Worm (Caenorhabditis elegans) whole organism, late embryonic: ENCODE measurements around the gene ceh-18.
A peak's percentile ranks its signal among the peaks of the same experiment; 100 is the strongest.

ENCODE experiments used
- C08G9.2 ChIP-seq: sonication (generic microtip); optimal IDR thresholded peaks from 2 replicates; lab custom pipeline; 2016; ENCODE audit warnings: mild to moderate bottlenecking, missing genetic modification characterization, moderate library complexity, missing compliant biosample characterization
- F13H6.1 ChIP-seq: sonication (generic microtip); optimal IDR thresholded peaks from 2 replicates; lab custom pipeline; 2016; ENCODE audit warnings: missing genetic modification characterization, missing compliant biosample characterization
- T23F11.4 ChIP-seq: fragments of 200-800 bp; sonication (Bioruptor generic); optimal IDR thresholded peaks from 2 replicates; lab custom pipeline; 2018; ENCODE audit warnings: mild to moderate bottlenecking, missing genetic modification characterization, missing compliant biosample characterization
- Y22D7AL.16 ChIP-seq: sonication (generic microtip); optimal IDR thresholded peaks from 2 replicates; lab custom pipeline; 2016; ENCODE audit warnings: missing genetic modification characterization, missing compliant biosample characterization
- ahr-1 ChIP-seq: sonication (generic microtip); optimal IDR thresholded peaks from 2 replicates; lab custom pipeline; 2016; ENCODE audit warnings: missing genetic modification characterization, missing compliant biosample characterization
- ceh-14 ChIP-seq: sonication (generic microtip); optimal IDR thresholded peaks from 2 replicates; lab custom pipeline; 2016; ENCODE audit warnings: missing genotype, missing genetic modification characterization, missing compliant biosample characterization
- ceh-19 ChIP-seq: fragments of 200-800 bp; sonication (Bioruptor generic); optimal IDR thresholded peaks from 2 replicates; lab custom pipeline; 2018; ENCODE audit warnings: mild to moderate bottlenecking, missing genetic modification characterization, missing compliant biosample characterization
- ceh-2 ChIP-seq: sonication (generic microtip); optimal IDR thresholded peaks from 2 replicates; lab custom pipeline; 2016; ENCODE audit warnings: missing genotype, missing genetic modification characterization, missing compliant biosample characterization
- ceh-22 ChIP-seq: sonication (generic microtip); optimal IDR thresholded peaks from 2 replicates; lab custom pipeline; 2017; ENCODE audit warnings: missing biosample characterization, missing genetic modification characterization
- ceh-24 ChIP-seq: sonication (generic microtip); optimal IDR thresholded peaks from 2 replicates; lab custom pipeline; 2016; ENCODE audit warnings: mild to moderate bottlenecking, missing genetic modification characterization, missing compliant biosample characterization
- ceh-30 ChIP-seq: fragments of 150-350 bp; optimal IDR thresholded peaks from 2 replicates; lab custom pipeline; 2014; ENCODE audit warnings: missing biosample characterization, missing genetic modification characterization
- ceh-31 ChIP-seq: sonication (generic microtip); optimal IDR thresholded peaks from 2 replicates; lab custom pipeline; 2016; ENCODE audit warnings: missing genetic modification characterization, missing compliant biosample characterization
- ceh-48 ChIP-seq: sonication (generic microtip); optimal IDR thresholded peaks from 2 replicates; lab custom pipeline; 2016; ENCODE audit warnings: missing genetic modification characterization, inconsistent platforms, missing compliant biosample characterization
- ceh-9 ChIP-seq: sonication (generic microtip); optimal IDR thresholded peaks from 2 replicates; lab custom pipeline; 2016; ENCODE audit warnings: mild to moderate bottlenecking, missing genetic modification characterization, inconsistent platforms, missing compliant biosample characterization
- dmd-4 ChIP-seq: sonication (generic microtip); optimal IDR thresholded peaks from 2 replicates; lab custom pipeline; 2016; ENCODE audit warnings: borderline replicate concordance, missing genetic modification characterization, missing compliant biosample characterization
- dve-1 ChIP-seq: sonication (generic microtip); optimal IDR thresholded peaks from 2 replicates; lab custom pipeline; 2017; ENCODE audit warnings: antibody characterized with exemption, mild to moderate bottlenecking, missing genetic modification characterization, missing compliant biosample characterization
- elt-4 ChIP-seq: sonication (generic microtip); optimal IDR thresholded peaks from 2 replicates; lab custom pipeline; 2016; ENCODE audit warnings: missing genetic modification characterization, missing compliant biosample characterization
- eyg-1 ChIP-seq: sonication (generic microtip); optimal IDR thresholded peaks from 2 replicates; lab custom pipeline; 2016; ENCODE audit warnings: missing genotype, missing genetic modification characterization, missing compliant biosample characterization
- fkh-6 ChIP-seq: sonication (generic microtip); optimal IDR thresholded peaks from 2 replicates; lab custom pipeline; 2016; ENCODE audit warnings: missing genetic modification characterization, missing compliant biosample characterization
- gmeb-2 ChIP-seq: sonication (generic microtip); optimal IDR thresholded peaks from 2 replicates; lab custom pipeline; 2016; ENCODE audit warnings: missing genetic modification characterization, inconsistent platforms, missing compliant biosample characterization
- hlh-15 ChIP-seq: sonication (generic microtip); optimal IDR thresholded peaks from 2 replicates; lab custom pipeline; 2016; ENCODE audit warnings: missing genetic modification characterization, missing compliant biosample characterization
- hlh-30 ChIP-seq: sonication (generic microtip); optimal IDR thresholded peaks from 2 replicates; lab custom pipeline; 2017; ENCODE audit warnings: antibody characterized with exemption, missing genetic modification characterization, missing compliant biosample characterization; ENCODE audit not compliant: insufficient read depth
- hlh-8 ChIP-seq: sonication (generic microtip); optimal IDR thresholded peaks from 2 replicates; lab custom pipeline; 2016; ENCODE audit warnings: missing genotype, missing genetic modification characterization, missing compliant biosample characterization
- madf-2 ChIP-seq: sonication (generic microtip); optimal IDR thresholded peaks from 2 replicates; lab custom pipeline; 2017; ENCODE audit warnings: missing genetic modification characterization, missing compliant biosample characterization
- mec-3 ChIP-seq: sonication (generic microtip); optimal IDR thresholded peaks from 2 replicates; lab custom pipeline; 2016; ENCODE audit warnings: borderline replicate concordance, missing genetic modification characterization, missing compliant biosample characterization
- nfya-1 ChIP-seq: sonication (generic microtip); optimal IDR thresholded peaks from 2 replicates; lab custom pipeline; 2017; ENCODE audit warnings: missing genetic modification characterization, mild to moderate bottlenecking, missing compliant biosample characterization, antibody characterized with exemption, moderate library complexity
- nhr-11 ChIP-seq: fragments of 150-350 bp; optimal IDR thresholded peaks from 2 replicates; lab custom pipeline; 2014; ENCODE audit warnings: missing biosample characterization, missing genetic modification characterization
- nhr-232 ChIP-seq: sonication (generic microtip); optimal IDR thresholded peaks from 2 replicates; lab custom pipeline; 2016; ENCODE audit warnings: missing genetic modification characterization, missing compliant biosample characterization
- npax-4 ChIP-seq: sonication (generic microtip); optimal IDR thresholded peaks from 2 replicates; lab custom pipeline; 2016; ENCODE audit warnings: missing genetic modification characterization, missing compliant biosample characterization
- pha-4 ChIP-seq: fragments of 150-350 bp; optimal IDR thresholded peaks from 2 replicates; lab custom pipeline; 2018; ENCODE audit warnings: missing biosample characterization, missing genetic modification reagents, missing genetic modification characterization
- ref-2 ChIP-seq: sonication (generic microtip); optimal IDR thresholded peaks from 2 replicates; lab custom pipeline; 2016; ENCODE audit warnings: missing genetic modification characterization, missing compliant biosample characterization
- rnt-1 ChIP-seq: sonication (generic microtip); optimal IDR thresholded peaks from 2 replicates; lab custom pipeline; 2016; ENCODE audit warnings: missing genetic modification characterization, missing compliant biosample characterization
- sdc-2 ChIP-seq: sonication (generic microtip); optimal IDR thresholded peaks from 2 replicates; lab custom pipeline; 2016; ENCODE audit warnings: missing genotype, missing genetic modification characterization, missing compliant biosample characterization
- sox-2 ChIP-seq: fragments of 200-800 bp; sonication (Bioruptor generic); IDR thresholded peaks from 2 replicates; pipeline ENCODE4 v1.3.6; 2022; ENCODE audit warnings: missing genetic modification reagents, missing genetic modification characterization, missing compliant biosample characterization
- sox-4 ChIP-seq: sonication (generic microtip); optimal IDR thresholded peaks from 2 replicates; lab custom pipeline; 2017; ENCODE audit warnings: mild to moderate bottlenecking, missing genetic modification characterization, inconsistent platforms, missing compliant biosample characterization
- tbx-2 ChIP-seq: sonication (generic microtip); optimal IDR thresholded peaks from 2 replicates; lab custom pipeline; 2016; ENCODE audit warnings: missing genetic modification characterization, missing compliant biosample characterization
- ttx-3 ChIP-seq: sonication (generic microtip); optimal IDR thresholded peaks from 2 replicates; lab custom pipeline; 2016; ENCODE audit warnings: missing genetic modification reagents, missing genetic modification characterization, missing compliant biosample characterization
- unc-3 ChIP-seq, 2 experiments: fragments of 200-800 bp in 1 of 2; sonication (Bioruptor generic) in 1 of 2; sonication (generic microtip) in 1 of 2; conservative IDR thresholded peaks in 1 of 2; optimal IDR thresholded peaks in 1 of 2; 2 replicates each; pipeline versions ENCODE4 v1.3.6 to Lab custom; 2016 to 2022; ENCODE audit warnings: missing compliant biosample characterization in 2 of 2, missing genetic modification characterization in 2 of 2, missing genetic modification reagents in 1 of 2
- unc-42 ChIP-seq: sonication (generic microtip); optimal IDR thresholded peaks from 2 replicates; lab custom pipeline; 2016; ENCODE audit warnings: missing genotype, missing genetic modification characterization, missing compliant biosample characterization
- unc-55 ChIP-seq: sonication (generic microtip); optimal IDR thresholded peaks from 2 replicates; lab custom pipeline; 2017; ENCODE audit warnings: missing biosample characterization, missing genetic modification reagents, missing genetic modification characterization
- unc-86 ChIP-seq: sonication (generic microtip); optimal IDR thresholded peaks from 2 replicates; lab custom pipeline; 2016; ENCODE audit warnings: missing genetic modification characterization, missing compliant biosample characterization
- zip-5 ChIP-seq: sonication (generic microtip); optimal IDR thresholded peaks from 2 replicates; lab custom pipeline; 2016; ENCODE audit warnings: missing genetic modification characterization, missing compliant biosample characterization
- ztf-16 ChIP-seq: sonication (generic microtip); optimal IDR thresholded peaks from 2 replicates; lab custom pipeline; 2017; ENCODE audit warnings: missing genetic modification characterization, missing compliant biosample characterization

ceh-18 gene

DNA sequence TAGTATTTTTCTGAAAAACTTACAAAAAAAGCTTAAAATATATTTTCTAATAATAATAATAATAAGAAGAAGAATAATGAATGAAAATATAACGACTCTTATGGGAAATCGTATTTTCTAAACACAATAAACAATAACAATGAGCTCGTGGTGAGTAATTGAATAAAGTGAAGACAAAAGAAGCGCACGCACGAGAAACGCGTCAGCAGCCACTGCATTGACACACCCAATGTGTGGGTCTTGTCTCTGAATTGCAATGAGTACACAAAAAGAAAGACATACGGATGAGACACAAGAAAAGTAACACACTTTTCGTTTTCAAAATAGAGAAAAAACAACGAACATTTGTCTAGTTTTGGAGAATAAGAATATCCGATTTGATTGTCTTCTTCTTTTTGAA lies 54.3 kb downstream of the ceh-18 start, which contains the start of gene F35A5.8:
TSS of gene F35A5.8 (minus strand) at position 151 of the 400 bp plus-strand sequence.
- TF ChIP-seq mec-3 (tag; lab: Kevin White, UChicago) (no peak), pha-4 (tag; lab: Kevin White, UChicago) (no peak), hlh-8 (no peak), tbx-2 (tag; lab: Kevin White, UChicago) (peak; percentile 47), unc-55 (GFP tag; lab: Kevin White, UChicago) (peak; percentile 45), ceh-30 (tag; lab: Kevin White, UChicago) (no peak), Y22D7AL.16 (tag; lab: Kevin White, UChicago) (no peak), ttx-3 (tag; lab: Kevin White, UChicago) (peak; percentile 10), T23F11.4 (GFP tag; lab: Kevin White, UChicago) (no peak), ahr-1 (tag; lab: Kevin White, UChicago) (no peak), nhr-232 (tag; lab: Kevin White, UChicago) (no peak), elt-4 (tag; lab: Kevin White, UChicago) (no peak), fkh-6 (tag; lab: Kevin White, UChicago) (no peak), C08G9.2 (tag; lab: Kevin White, UChicago) (no peak), ceh-24 (tag; lab: Kevin White, UChicago) (no peak), ceh-48 (tag; lab: Kevin White, UChicago) (no peak), sox-4 (tag; lab: Kevin White, UChicago) (peak; percentile 37), unc-42 (tag; lab: Kevin White, UChicago) (peak; percentile 94), sdc-2 (tag; lab: Kevin White, UChicago) (no peak), ceh-14 (tag; lab: Kevin White, UChicago) (no peak), F13H6.1 (tag; lab: Kevin White, UChicago) (no peak), ceh-9 (tag; lab: Kevin White, UChicago) (no peak), gmeb-2 (tag; lab: Kevin White, UChicago) (no peak), hlh-15 (tag; lab: Kevin White, UChicago) (no peak), nhr-11 (no peak), madf-2 (tag; lab: Kevin White, UChicago) (no peak), zip-5 (peak; percentile 22), rnt-1 (tag; lab: Kevin White, UChicago) (peak; percentile 2), unc-3 (GFP tag; conservative IDR thresholded peaks at IDR 0.05; lab: Robert Waterston, UW) (no peak), unc-3 (tag; optimal IDR thresholded peaks at IDR 0.05; lab: Kevin White, UChicago) (peak; percentile 16), hlh-30 (tag; lab: Kevin White, UChicago) (no peak), unc-86 (tag; lab: Kevin White, UChicago) (no peak), dve-1 (tag; lab: Kevin White, UChicago) (no peak), ceh-2 (tag; lab: Kevin White, UChicago) (no peak), npax-4 (tag; lab: Kevin White, UChicago) (no peak), nfya-1 (tag; lab: Kevin White, UChicago) (peak; percentile 50), dmd-4 (no peak), sox-2 (GFP tag; lab: Robert Waterston, UW) (peak; percentile 66), ztf-16 (tag; lab: Kevin White, UChicago) (no peak), eyg-1 (no peak), ceh-22 (tag; lab: Kevin White, UChicago) (no peak), ref-2 (tag; lab: Kevin White, UChicago) (no peak), ceh-19 (GFP tag; lab: Kevin White, UChicago) (no peak), ceh-31 (tag; lab: Kevin White, UChicago) (peak; percentile 46)
